Worm (Caenorhabditis elegans): ENCODE measurements around the gene Y6D1A.1.

DNA sequence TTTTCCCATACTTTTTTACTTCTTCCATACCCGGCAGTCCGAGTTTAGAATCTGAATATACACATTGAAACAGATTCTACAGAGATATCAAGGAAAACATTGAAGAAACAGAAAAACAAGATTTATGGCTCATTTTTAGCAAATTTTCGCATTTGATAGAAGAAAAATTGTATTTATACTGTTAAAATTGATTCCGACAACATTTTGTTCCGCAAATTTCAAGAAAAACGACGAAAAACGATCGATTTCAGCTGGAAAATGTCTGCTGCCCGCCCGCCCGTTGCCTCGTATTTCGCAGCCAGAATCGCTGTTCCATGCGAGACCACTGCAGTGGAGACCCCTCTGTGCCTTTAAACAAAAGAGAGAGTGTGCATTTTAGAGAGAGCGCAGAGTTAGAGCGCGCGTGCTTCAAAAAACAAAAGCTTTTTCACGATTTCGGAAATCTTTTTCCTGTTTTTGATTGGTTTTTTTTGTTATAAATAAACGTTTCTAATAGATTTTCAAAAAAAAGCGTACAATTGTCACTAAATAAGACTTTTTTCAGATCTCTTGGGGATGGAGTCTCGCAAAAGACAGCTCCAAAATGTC is 45.4 kb downstream of the Y6D1A.1 start, which contains the start of the genes patr-1 and dna-2:
- TF ChIP-seq aha-1 (tag) (peak; percentile 98), lin-13 (GFP tag; optimal IDR thresholded peaks at IDR 0.05) (peak; percentile 31), lsy-2 (tag; optimal IDR thresholded peaks at IDR 0.05) (peak in 1 of 2 experiments; percentile 86), lin-1 (GFP tag; IDR thresholded peaks at IDR 0.05) (no peak), unc-62 (GFP tag; optimal IDR thresholded peaks at IDR 0.05 in 1 of 2) (peak in 1 of 2 experiments; percentile 59), unc-62 (tag; optimal IDR thresholded peaks at IDR 0.05) (no peak), jun-1 (tag; optimal IDR thresholded peaks at IDR 0.05) (no peak), mdl-1 (tag; optimal IDR thresholded peaks at IDR 0.05) (peak; percentile 23 to 65), nhr-10 (tag; optimal IDR thresholded peaks at IDR 0.05) (no peak), ama-1 (optimal IDR thresholded peaks at IDR 0.05) (peak; percentile 67), nhr-76 (tag; optimal IDR thresholded peaks at IDR 0.05) (no peak), ZK546.5 (tag; optimal IDR thresholded peaks at IDR 0.05) (no peak), nhr-11 (tag; optimal IDR thresholded peaks at IDR 0.05) (peak; percentile 30), daf-12 (tag; optimal IDR thresholded peaks at IDR 0.05) (no peak)
